Fruit fly (Drosophila melanogaster) whole organism, embryonic: Measurements from ENCODE around the gene rt.
A peak's percentile ranks its signal among the peaks of the same experiment; 100 is the strongest.

ENCODE experiments used
- Adf1 ChIP-seq: fragments of 200-800 bp; sonication (Bioruptor generic); IDR thresholded peaks from 2 replicates; pipeline ENCODE4 v1.3.6; 2022; ENCODE audit warnings: missing biosample characterization, missing genetic modification characterization
- Aef1 ChIP-seq: fragments of 200-800 bp; sonication (Bioruptor generic); IDR thresholded peaks from 3 replicates; pipeline ENCODE4 v1.3.6; 2022; ENCODE audit warnings: missing biosample characterization, missing genetic modification characterization
- CG10274 ChIP-seq: fragments of 200-800 bp; sonication (Bioruptor generic); optimal IDR thresholded peaks from 3 replicates; lab custom pipeline; 2017; ENCODE audit warnings: missing biosample characterization, mild to moderate bottlenecking, missing genetic modification characterization
- CG10654 ChIP-seq: fragments of 200-800 bp; sonication (Bioruptor generic); optimal IDR thresholded peaks from 2 replicates; lab custom pipeline; 2016; ENCODE audit warnings: missing biosample characterization, missing genetic modification characterization
- CG11560 ChIP-seq: fragments of 200-800 bp; sonication (Bioruptor generic); IDR thresholded peaks from 3 replicates; pipeline ENCODE4 v1.3.6; 2022; ENCODE audit warnings: missing biosample characterization, missing genetic modification characterization
- CG11695 ChIP-seq: fragments of 200-800 bp; sonication (Bioruptor generic); IDR thresholded peaks from 3 replicates; pipeline ENCODE4 v1.3.6; 2022; ENCODE audit warnings: missing biosample characterization, missing genetic modification characterization
- CG1233 ChIP-seq: fragments of 200-800 bp; sonication (Bioruptor generic); optimal IDR thresholded peaks from 4 replicates; lab custom pipeline; 2018; ENCODE audit warnings: missing biosample characterization, mild to moderate bottlenecking, missing genetic modification characterization
- CG12769 ChIP-seq: fragments of 200-800 bp; sonication (Bioruptor generic); optimal IDR thresholded peaks from 2 replicates; lab custom pipeline; 2019; ENCODE audit warnings: missing biosample characterization, mild to moderate bottlenecking, missing genetic modification characterization, moderate library complexity
- CG13775 ChIP-seq: fragments of 200-800 bp; sonication (Bioruptor generic); optimal IDR thresholded peaks from 3 replicates; lab custom pipeline; 2017; ENCODE audit warnings: missing biosample characterization, mild to moderate bottlenecking, missing genetic modification characterization
- CG14860 ChIP-seq: fragments of 200-800 bp; sonication (Bioruptor generic); IDR thresholded peaks from 3 replicates; pipeline ENCODE4 v1.3.6; 2022; ENCODE audit warnings: missing biosample characterization, missing genetic modification characterization; ENCODE audit not compliant: partially characterized antibody
- CG15073 ChIP-seq: fragments of 200-800 bp; sonication (Bioruptor generic); optimal IDR thresholded peaks from 2 replicates; lab custom pipeline; 2016; ENCODE audit warnings: missing biosample characterization, missing genetic modification characterization
- CG15479 ChIP-seq: fragments of 200-800 bp; sonication (Bioruptor generic); optimal IDR thresholded peaks from 3 replicates; lab custom pipeline; 2019; ENCODE audit warnings: missing biosample characterization, mild to moderate bottlenecking, missing genetic modification characterization, moderate library complexity
- CG1602 ChIP-seq: fragments of 200-800 bp; sonication (Bioruptor generic); optimal IDR thresholded peaks from 3 replicates; lab custom pipeline; 2016; ENCODE audit warnings: missing biosample characterization, missing genetic modification characterization
- CG16815 ChIP-seq: fragments of 200-800 bp; sonication (Bioruptor generic); optimal IDR thresholded peaks from 3 replicates; lab custom pipeline; 2017; ENCODE audit warnings: missing biosample characterization, mild to moderate bottlenecking, missing genetic modification characterization
- CG17328 ChIP-seq: fragments of 200-800 bp; sonication (Bioruptor generic); IDR thresholded peaks from 2 replicates; pipeline ENCODE4 v1.3.6; 2022; ENCODE audit warnings: missing biosample characterization, missing genetic modification characterization
- CG17385 ChIP-seq: fragments of 200-800 bp; sonication (Bioruptor generic); optimal IDR thresholded peaks from 3 replicates; lab custom pipeline; 2018; ENCODE audit warnings: missing biosample characterization, mild to moderate bottlenecking, missing genetic modification characterization
- CG17568 ChIP-seq: fragments of 200-800 bp; sonication (Bioruptor generic); optimal IDR thresholded peaks from 2 replicates; lab custom pipeline; 2018; ENCODE audit warnings: missing biosample characterization, mild to moderate bottlenecking, missing genetic modification characterization, moderate library complexity
- CG32767 ChIP-seq: fragments of 200-800 bp; sonication (Bioruptor generic); IDR thresholded peaks from 2 replicates; pipeline ENCODE4 v1.3.6; 2022; ENCODE audit warnings: missing biosample characterization, missing genetic modification characterization
- CG34376 ChIP-seq: fragments of 200-800 bp; sonication (Bioruptor generic); optimal IDR thresholded peaks from 2 replicates; lab custom pipeline; 2018; ENCODE audit warnings: missing biosample characterization, mild to moderate bottlenecking, missing genetic modification characterization
- CG3838 ChIP-seq: fragments of 200-800 bp; sonication (Bioruptor generic); optimal IDR thresholded peaks from 3 replicates; lab custom pipeline; 2016; ENCODE audit warnings: missing biosample characterization, missing genetic modification characterization
- CG3995 ChIP-seq: fragments of 200-800 bp; sonication (Bioruptor generic); optimal IDR thresholded peaks from 3 replicates; lab custom pipeline; 2016; ENCODE audit warnings: missing biosample characterization, missing genetic modification characterization
- CG4404 ChIP-seq: fragments of 200-800 bp; sonication (Bioruptor generic); IDR thresholded peaks from 2 replicates; pipeline ENCODE4 v1.3.6; 2022; ENCODE audit warnings: missing biosample characterization, missing genetic modification characterization
- CG5245 ChIP-seq: fragments of 200-800 bp; sonication (Bioruptor generic); optimal IDR thresholded peaks from 3 replicates; lab custom pipeline; 2016; ENCODE audit warnings: missing biosample characterization, missing genetic modification characterization
- CG6175 ChIP-seq: fragments of 200-800 bp; sonication (Bioruptor generic); IDR thresholded peaks from 3 replicates; pipeline ENCODE4 v1.3.6; 2022; ENCODE audit warnings: missing biosample characterization, missing genetic modification characterization
- CG7963 ChIP-seq: fragments of 200-800 bp; sonication (Bioruptor generic); IDR thresholded peaks from 3 replicates; pipeline ENCODE4 v1.3.6; 2022; ENCODE audit warnings: missing biosample characterization, missing genetic modification characterization; ENCODE audit not compliant: partially characterized antibody
- CG7987 ChIP-seq: fragments of 200-800 bp; sonication (Bioruptor generic); optimal IDR thresholded peaks from 2 replicates; lab custom pipeline; 2018; ENCODE audit warnings: missing biosample characterization, mild to moderate bottlenecking, missing genetic modification characterization, moderate library complexity
- CG9797 ChIP-seq: fragments of 200-800 bp; sonication (Bioruptor generic); optimal IDR thresholded peaks from 3 replicates; lab custom pipeline; 2018; ENCODE audit warnings: missing biosample characterization, mild to moderate bottlenecking, missing genetic modification characterization
- Dip2 ChIP-seq: fragments of 200-800 bp; sonication (Bioruptor generic); IDR thresholded peaks from 2 replicates; pipeline ENCODE4 v1.3.6; 2022; ENCODE audit warnings: missing biosample characterization, missing genetic modification characterization
- E2f1 ChIP-seq: fragments of 200-800 bp; sonication (Bioruptor generic); IDR thresholded peaks from 2 replicates; pipeline ENCODE4 v1.3.6; 2022; ENCODE audit warnings: missing biosample characterization, missing genetic modification characterization
- HLH4C ChIP-seq: fragments of 200-800 bp; sonication (Bioruptor generic); IDR thresholded peaks from 3 replicates; pipeline ENCODE4 v1.3.6; 2022; ENCODE audit warnings: missing biosample characterization, missing genetic modification characterization; ENCODE audit not compliant: partially characterized antibody
- HLHmδ ChIP-seq: fragments of 200-800 bp; sonication (Bioruptor generic); optimal IDR thresholded peaks from 2 replicates; lab custom pipeline; 2018; ENCODE audit warnings: missing biosample characterization, mild to moderate bottlenecking, missing genetic modification characterization, moderate library complexity
- Lpt ChIP-seq: fragments of >200 bp; optimal IDR thresholded peaks from 2 replicates; lab custom pipeline; 2018; ENCODE audit warnings: missing biosample characterization, missing genetic modification characterization
- Nf-YB ChIP-seq: fragments of 200-800 bp; sonication (Bioruptor generic); optimal IDR thresholded peaks from 3 replicates; lab custom pipeline; 2019; ENCODE audit warnings: missing biosample characterization, mild to moderate bottlenecking, missing genetic modification characterization, moderate library complexity
- Oli ChIP-seq: fragments of 200-800 bp; sonication (Bioruptor generic); optimal IDR thresholded peaks from 2 replicates; lab custom pipeline; 2018; ENCODE audit warnings: missing biosample characterization, mild to moderate bottlenecking, missing genetic modification characterization, moderate library complexity
- Side ChIP-seq: fragments of 200-800 bp; sonication (Bioruptor generic); optimal IDR thresholded peaks from 2 replicates; lab custom pipeline; 2016; ENCODE audit warnings: missing biosample characterization, missing genetic modification characterization
- ara ChIP-seq: fragments of 200-800 bp; sonication (Bioruptor generic); IDR thresholded peaks from 2 replicates; pipeline ENCODE4 v1.3.6; 2022; ENCODE audit warnings: missing biosample characterization, missing genetic modification characterization
- bsh ChIP-seq, 2 experiments: fragments of 200-800 bp; sonication (Bioruptor generic); optimal IDR thresholded peaks; 2 replicates each; lab custom pipeline; 2017 to 2018; ENCODE audit warnings: mild to moderate bottlenecking in 2 of 2, missing biosample characterization in 2 of 2, missing genetic modification characterization in 2 of 2, moderate library complexity in 1 of 2
- chif ChIP-seq, 2 experiments: fragments of 200-800 bp; sonication (Bioruptor generic); optimal IDR thresholded peaks; 3 replicates each; lab custom pipeline; 2016; ENCODE audit warnings: missing biosample characterization in 2 of 2, missing genetic modification characterization in 2 of 2
- disco-r ChIP-seq: fragments of 200-800 bp; sonication (Bioruptor generic); optimal IDR thresholded peaks from 2 replicates; lab custom pipeline; 2016; ENCODE audit warnings: missing biosample characterization, missing genetic modification characterization
- lilli ChIP-seq: fragments of 200-800 bp; sonication (Bioruptor generic); optimal IDR thresholded peaks from 3 replicates; lab custom pipeline; 2016; ENCODE audit warnings: missing biosample characterization, missing genetic modification characterization
- lmd ChIP-seq: fragments of 200-800 bp; sonication (Bioruptor generic); IDR thresholded peaks from 2 replicates; pipeline ENCODE4 v1.3.6; 2022; ENCODE audit warnings: missing biosample characterization, missing genetic modification characterization
- mam ChIP-seq: fragments of 200-800 bp; sonication (Bioruptor generic); optimal IDR thresholded peaks from 3 replicates; lab custom pipeline; 2016; ENCODE audit warnings: missing biosample characterization, missing genetic modification characterization
- oc ChIP-seq: fragments of 200-800 bp; sonication (Bioruptor generic); optimal IDR thresholded peaks from 2 replicates; lab custom pipeline; 2018; ENCODE audit warnings: missing biosample characterization, mild to moderate bottlenecking, missing genetic modification characterization, moderate library complexity
- p53 ChIP-seq: fragments of 200-800 bp; sonication (Bioruptor generic); optimal IDR thresholded peaks from 2 replicates; lab custom pipeline; 2016; ENCODE audit warnings: missing biosample characterization, missing genetic modification characterization
- phol ChIP-seq: fragments of 200-800 bp; sonication (Bioruptor generic); optimal IDR thresholded peaks from 3 replicates; lab custom pipeline; 2018; ENCODE audit warnings: missing biosample characterization, mild to moderate bottlenecking, missing genetic modification characterization, moderate library complexity
- repo ChIP-seq: fragments of 200-800 bp; sonication (Bioruptor generic); optimal IDR thresholded peaks from 2 replicates; lab custom pipeline; 2016; ENCODE audit warnings: missing biosample characterization, missing genetic modification characterization
- sens ChIP-seq: fragments of 200-800 bp; sonication (Bioruptor generic); peaks from one replicate; lab custom pipeline; 2016; ENCODE audit warnings: missing biosample characterization, missing genetic modification characterization
- shn ChIP-seq: fragments of 200-800 bp; sonication (Bioruptor generic); optimal IDR thresholded peaks from 3 replicates; lab custom pipeline; 2016; ENCODE audit warnings: missing biosample characterization, missing genetic modification characterization
- sima ChIP-seq: fragments of 200-800 bp; sonication (Bioruptor generic); optimal IDR thresholded peaks from 2 replicates; lab custom pipeline; 2016; ENCODE audit warnings: missing biosample characterization, missing genetic modification characterization
- tna ChIP-seq: fragments of 200-800 bp; sonication (Bioruptor generic); IDR thresholded peaks from 2 replicates; pipeline ENCODE4 v1.3.6; 2022; ENCODE audit warnings: missing biosample characterization, missing genetic modification characterization; ENCODE audit not compliant: partially characterized antibody
- toy ChIP-seq: fragments of 200-800 bp; sonication (Bioruptor generic); IDR thresholded peaks from 2 replicates; pipeline ENCODE4 v1.3.6; 2022; ENCODE audit warnings: missing biosample characterization, missing genetic modification characterization

Gene rt

dm6 chr3L:11554338-11554737 lies 33.2 kb downstream of the rt start (continued):
- TF ChIP-seq Adf1 (GFP tag; lab: Robert Waterston, UW), result no peak
- peak; percentile 81 for TF ChIP-seq CG11695 (GFP tag; lab: Robert Waterston, UW)
- peak; percentile 99 for TF ChIP-seq sens (GFP tag; lab: Kevin White, UChicago)
- peak; percentile 54 for TF ChIP-seq shn (GFP tag; lab: Kevin White, UChicago)
- peak; percentile 82 for TF ChIP-seq CG13775 (GFP tag; lab: Kevin White, UChicago)
- TF ChIP-seq Nf-YB (GFP tag; lab: Kevin White, UChicago), result peak; percentile 77
- TF ChIP-seq CG11560, result no peak
- no peak for TF ChIP-seq CG3995
- peak; percentile 61 for TF ChIP-seq CG3838
- peak; percentile 87 for TF ChIP-seq CG16815 (GFP tag; lab: Kevin White, UChicago)
- TF ChIP-seq CG9797 (GFP tag; lab: Kevin White, UChicago), result peak; percentile 12
- TF ChIP-seq CG15479, result peak; percentile 55
- peak; percentile 65 for TF ChIP-seq repo (GFP tag; lab: Kevin White, UChicago)
- TF ChIP-seq CG4404 (GFP tag; lab: Robert Waterston, UW), result peak; percentile 90
- peak; percentile 91 for TF ChIP-seq phol (tag; lab: Kevin White, UChicago)
- peak; percentile 31 for TF ChIP-seq CG10274
- TF ChIP-seq CG10654 (GFP tag; lab: Kevin White, UChicago), result peak; percentile 74
- TF ChIP-seq CG17568 (GFP tag; lab: Kevin White, UChicago), result peak; percentile 81
- peak; percentile 46 for TF ChIP-seq CG12769
- peak; percentile 9 for TF ChIP-seq p53
- TF ChIP-seq lilli, result peak; percentile 77
- no peak for TF ChIP-seq sima (GFP tag; lab: Kevin White, UChicago)
- TF ChIP-seq ara (GFP tag; lab: Robert Waterston, UW), result peak; percentile 96
- peak; percentile 84 for TF ChIP-seq Oli
- TF ChIP-seq mam (GFP tag; lab: Kevin White, UChicago), result peak; percentile 20
- TF ChIP-seq CG7963 (GFP tag; lab: Robert Waterston, UW), result no peak
- TF ChIP-seq E2f1 (GFP tag; lab: Robert Waterston, UW), result peak; percentile 76
- TF ChIP-seq Side (GFP tag; lab: Kevin White, UChicago), result peak; percentile 76
- no peak for TF ChIP-seq HLH4C (GFP tag; lab: Robert Waterston, UW)
- TF ChIP-seq CG34376 (GFP tag; lab: Kevin White, UChicago), result no peak
- peak; percentile 83 for TF ChIP-seq CG17328 (GFP tag; lab: Robert Waterston, UW)
- no peak for TF ChIP-seq CG6175
- peak; percentile 61; the same call in 1 of the 2 replicates for TF ChIP-seq CG32767 (GFP tag; lab: Robert Waterston, UW)
- no peak for TF ChIP-seq CG15073 (GFP tag; lab: Kevin White, UChicago)
- no peak for TF ChIP-seq Dip2 (GFP tag; lab: Robert Waterston, UW)
- TF ChIP-seq CG5245 (GFP tag; lab: Kevin White, UChicago), result peak; percentile 85
- no peak for TF ChIP-seq toy (GFP tag; lab: Robert Waterston, UW)
- peak; percentile 83 to 90 for TF ChIP-seq chif (GFP tag; optimal IDR thresholded peaks at IDR 0.05; lab: Kevin White, UChicago)
- no peak for TF ChIP-seq CG14860
- peak in 1 of 2 experiments; percentile 94 for TF ChIP-seq bsh (GFP tag; optimal IDR thresholded peaks at IDR 0.05; lab: Kevin White, UChicago)
- TF ChIP-seq CG7987 (GFP tag; lab: Kevin White, UChicago), result peak; percentile 63
- no peak for TF ChIP-seq HLHmδ
- peak; percentile 80 for TF ChIP-seq oc
- no peak for TF ChIP-seq Lpt
- TF ChIP-seq tna (GFP tag; lab: Robert Waterston, UW), result no peak
- peak; percentile 72 for TF ChIP-seq lmd (GFP tag; lab: Robert Waterston, UW)
- peak; percentile 81 for TF ChIP-seq CG1233 (GFP tag; lab: Kevin White, UChicago)
- TF ChIP-seq disco-r (GFP tag; lab: Kevin White, UChicago), result peak; percentile 68
- TF ChIP-seq CG17385 (GFP tag; lab: Kevin White, UChicago), result peak; percentile 76
- TF ChIP-seq CG1602 (GFP tag; lab: Kevin White, UChicago), result peak; percentile 82
- TF ChIP-seq Aef1 (GFP tag; lab: Robert Waterston, UW), result peak; percentile 36; the same call in 1 of the 3 replicates
